Fruit fly (Drosophila melanogaster) whole organism, embryonic: Measurements from ENCODE around the gene CG18622.
A peak's percentile ranks its signal among the peaks of the same experiment; 100 is the strongest.

Experiments
- CG11093 ChIP-seq: fragments of 200-800 bp; sonication (Bioruptor generic); IDR thresholded peaks from 3 replicates; pipeline ENCODE4 v1.3.6; 2022; ENCODE audit warnings: missing biosample characterization, missing genetic modification characterization
- CG11456 ChIP-seq: fragments of 200-800 bp; sonication (Bioruptor generic); IDR thresholded peaks from 3 replicates; pipeline ENCODE4 v1.3.6; 2022; ENCODE audit warnings: missing biosample characterization, missing genetic modification characterization
- CG15073 ChIP-seq: fragments of 200-800 bp; sonication (Bioruptor generic); optimal IDR thresholded peaks from 2 replicates; lab custom pipeline; 2016; ENCODE audit warnings: missing biosample characterization, missing genetic modification characterization
- CG15479 ChIP-seq: fragments of 200-800 bp; sonication (Bioruptor generic); optimal IDR thresholded peaks from 3 replicates; lab custom pipeline; 2019; ENCODE audit warnings: missing biosample characterization, mild to moderate bottlenecking, missing genetic modification characterization, moderate library complexity
- CG15514 ChIP-seq: fragments of 200-800 bp; sonication (Bioruptor generic); optimal IDR thresholded peaks from 3 replicates; lab custom pipeline; 2017; ENCODE audit warnings: missing biosample characterization, missing genetic modification characterization, mild to moderate bottlenecking, moderate library complexity, missing genetic modification reagents
- CG17912 ChIP-seq: fragments of 200-800 bp; sonication (Bioruptor generic); optimal IDR thresholded peaks from 2 replicates; lab custom pipeline; 2018; ENCODE audit warnings: missing biosample characterization, mild to moderate bottlenecking, missing genetic modification characterization
- CG18619 ChIP-seq: fragments of 200-800 bp; sonication (Bioruptor generic); optimal IDR thresholded peaks from 3 replicates; lab custom pipeline; 2017; ENCODE audit warnings: missing biosample characterization, mild to moderate bottlenecking, missing genetic modification characterization
- CG2120 ChIP-seq: fragments of 200-800 bp; sonication (Bioruptor generic); optimal IDR thresholded peaks from 3 replicates; lab custom pipeline; 2016; ENCODE audit warnings: missing biosample characterization, missing genetic modification characterization
- CG30431 ChIP-seq: fragments of 200-800 bp; sonication (Bioruptor generic); optimal IDR thresholded peaks from 2 replicates; lab custom pipeline; 2017; ENCODE audit warnings: missing biosample characterization, missing genetic modification characterization
- CG3065 ChIP-seq: fragments of 200-800 bp; sonication (Bioruptor generic); optimal IDR thresholded peaks from 2 replicates; lab custom pipeline; 2016; ENCODE audit warnings: missing biosample characterization, missing genetic modification characterization
- CG3163 ChIP-seq: fragments of 200-800 bp; sonication (Bioruptor generic); optimal IDR thresholded peaks from 3 replicates; lab custom pipeline; 2016; ENCODE audit warnings: missing biosample characterization, missing genetic modification characterization
- CG4360 ChIP-seq: fragments of 200-800 bp; sonication (Bioruptor generic); IDR thresholded peaks from 2 replicates; pipeline ENCODE4 v1.3.6; 2022; ENCODE audit warnings: missing biosample characterization, missing genetic modification characterization
- CG6175 ChIP-seq: fragments of 200-800 bp; sonication (Bioruptor generic); IDR thresholded peaks from 3 replicates; pipeline ENCODE4 v1.3.6; 2022; ENCODE audit warnings: missing biosample characterization, missing genetic modification characterization
- CG6254 ChIP-seq: fragments of 200-800 bp; sonication (Bioruptor generic); optimal IDR thresholded peaks from 3 replicates; lab custom pipeline; 2017; ENCODE audit warnings: mild to moderate bottlenecking, missing biosample characterization, missing genetic modification reagents, missing genetic modification characterization
- CG6791 ChIP-seq: fragments of 200-800 bp; sonication (Bioruptor generic); IDR thresholded peaks from 3 replicates; pipeline ENCODE4 v1.3.6; 2022; ENCODE audit warnings: missing biosample characterization, missing genetic modification characterization; ENCODE audit not compliant: partially characterized antibody
- CG7745 ChIP-seq: fragments of 200-800 bp; sonication (Bioruptor generic); optimal IDR thresholded peaks from 2 replicates; lab custom pipeline; 2018; ENCODE audit warnings: missing biosample characterization, mild to moderate bottlenecking, missing genetic modification characterization, moderate library complexity
- CG8924 ChIP-seq: fragments of 200-800 bp; optimal IDR thresholded peaks from 3 replicates; lab custom pipeline; 2019; ENCODE audit warnings: missing biosample characterization, mild to moderate bottlenecking, missing genetic modification characterization, moderate library complexity
- Chrac-16 ChIP-seq: fragments of 200-800 bp; sonication (Bioruptor generic); optimal IDR thresholded peaks from 3 replicates; lab custom pipeline; 2016; ENCODE audit warnings: missing biosample characterization, missing genetic modification characterization
- Dp ChIP-seq: fragments of 200-800 bp; sonication (Bioruptor generic); optimal IDR thresholded peaks from 2 replicates; lab custom pipeline; 2018; ENCODE audit warnings: missing biosample characterization, mild to moderate bottlenecking, missing genetic modification characterization, moderate library complexity
- H15 ChIP-seq: fragments of 200-800 bp; sonication (Bioruptor generic); IDR thresholded peaks from 3 replicates; pipeline ENCODE4 v1.3.6; 2022; ENCODE audit warnings: missing biosample characterization, missing genetic modification characterization
- Mes4 ChIP-seq: fragments of 200-800 bp; sonication (Bioruptor generic); optimal IDR thresholded peaks from 2 replicates; lab custom pipeline; 2016; ENCODE audit warnings: missing biosample characterization, missing genetic modification characterization
- Mrtf ChIP-seq: fragments of 200-800 bp; sonication (Bioruptor generic); IDR thresholded peaks from 3 replicates; pipeline ENCODE4 v1.3.6; 2022; ENCODE audit warnings: missing biosample characterization, missing genetic modification characterization
- Nf-YA ChIP-seq: fragments of 200-800 bp; sonication (Bioruptor generic); IDR thresholded peaks from 2 replicates; pipeline ENCODE4 v1.3.6; 2022; ENCODE audit warnings: missing biosample characterization, missing genetic modification characterization
- Nf-YB ChIP-seq: fragments of 200-800 bp; sonication (Bioruptor generic); optimal IDR thresholded peaks from 3 replicates; lab custom pipeline; 2019; ENCODE audit warnings: missing biosample characterization, mild to moderate bottlenecking, missing genetic modification characterization, moderate library complexity
- Pdp1 ChIP-seq, 2 experiments: fragments of 200-800 bp; sonication (Bioruptor generic); optimal IDR thresholded peaks; 3 replicates each; lab custom pipeline; 2016; ENCODE audit warnings: missing biosample characterization in 2 of 2, missing genetic modification characterization in 2 of 2, mild to moderate bottlenecking in 1 of 2, moderate library complexity in 1 of 2
- Trl ChIP-seq, 3 experiments: fragments of >200 bp in 2 of 3; fragments of 200-800 bp in 1 of 3; sonication (Bioruptor generic) in 1 of 3; optimal IDR thresholded peaks; 2 replicates in 1 of 3; 3 replicates in 2 of 3; lab custom pipeline; 2016 to 2017; ENCODE audit warnings: missing biosample characterization in 1 of 3, missing genetic modification characterization in 1 of 3
- Xbp1 ChIP-seq: fragments of 200-800 bp; sonication (Bioruptor generic); optimal IDR thresholded peaks from 3 replicates; lab custom pipeline; 2016; ENCODE audit warnings: missing biosample characterization, mild to moderate bottlenecking, missing genetic modification characterization
- ash1 ChIP-seq: fragments of 200-800 bp; sonication (Bioruptor generic); optimal IDR thresholded peaks from 2 replicates; lab custom pipeline; 2018; ENCODE audit warnings: missing biosample characterization, mild to moderate bottlenecking, missing genetic modification characterization
- bbx ChIP-seq: fragments of 200-800 bp; sonication (Bioruptor generic); IDR thresholded peaks from 2 replicates; pipeline ENCODE4 v1.3.6; 2022; ENCODE audit warnings: missing biosample characterization, missing genetic modification characterization; ENCODE audit not compliant: partially characterized antibody
- btn ChIP-seq: fragments of 200-800 bp; sonication (Bioruptor generic); optimal IDR thresholded peaks from 2 replicates; lab custom pipeline; 2016; ENCODE audit warnings: missing biosample characterization, missing genetic modification characterization
- ci ChIP-seq: fragments of 200-800 bp; sonication (Bioruptor generic); IDR thresholded peaks from 3 replicates; pipeline ENCODE4 v1.3.6; 2022; ENCODE audit warnings: missing biosample characterization, missing genetic modification characterization
- crol ChIP-seq: fragments of 200-800 bp; sonication (Bioruptor generic); IDR thresholded peaks from 2 replicates; pipeline ENCODE4 v1.3.6; 2022; ENCODE audit warnings: missing biosample characterization, missing genetic modification characterization
- cwo ChIP-seq: fragments of 200-800 bp; sonication (Bioruptor generic); optimal IDR thresholded peaks from 3 replicates; lab custom pipeline; 2017; ENCODE audit warnings: missing biosample characterization, missing genetic modification characterization, mild to moderate bottlenecking, moderate library complexity, missing genetic modification reagents
- gfzf ChIP-seq: fragments of 200-800 bp; sonication (Bioruptor generic); optimal IDR thresholded peaks from 2 replicates; lab custom pipeline; 2016; ENCODE audit warnings: missing biosample characterization, mild to moderate bottlenecking, missing genetic modification characterization, moderate library complexity
- grn ChIP-seq: fragments of 200-800 bp; sonication (Bioruptor generic); optimal IDR thresholded peaks from 3 replicates; lab custom pipeline; 2017; ENCODE audit warnings: missing biosample characterization, missing genetic modification characterization
- insv ChIP-seq, 2 experiments: fragments of 200-800 bp; sonication (Bioruptor generic); optimal IDR thresholded peaks; 3 replicates each; lab custom pipeline; 2016 to 2018; ENCODE audit warnings: missing biosample characterization in 2 of 2, missing genetic modification characterization in 2 of 2
- kah ChIP-seq: fragments of 200-800 bp; sonication (Bioruptor generic); optimal IDR thresholded peaks from 2 replicates; lab custom pipeline; 2018; ENCODE audit warnings: missing biosample characterization, mild to moderate bottlenecking, missing genetic modification characterization
- ken ChIP-seq: fragments of 200-800 bp; sonication (Bioruptor generic); IDR thresholded peaks from 3 replicates; pipeline ENCODE4 v1.3.6; 2022; ENCODE audit warnings: missing biosample characterization, missing genetic modification characterization
- lmd ChIP-seq: fragments of 200-800 bp; sonication (Bioruptor generic); IDR thresholded peaks from 2 replicates; pipeline ENCODE4 v1.3.6; 2022; ENCODE audit warnings: missing biosample characterization, missing genetic modification characterization
- mirr ChIP-seq: fragments of 200-800 bp; sonication (Bioruptor generic); optimal IDR thresholded peaks from 3 replicates; lab custom pipeline; 2018; ENCODE audit warnings: missing biosample characterization, mild to moderate bottlenecking, missing genetic modification characterization
- org-1 ChIP-seq: fragments of 200-800 bp; sonication (Bioruptor generic); optimal IDR thresholded peaks from 2 replicates; lab custom pipeline; 2017; ENCODE audit warnings: missing biosample characterization, missing genetic modification characterization
- prd ChIP-seq, 3 experiments: fragments of >200 bp in 2 of 3; fragments of 200-800 bp in 1 of 3; sonication (Bioruptor generic) in 1 of 3; optimal IDR thresholded peaks in 2 of 3; IDR thresholded peaks in 1 of 3; 2 replicates in 2 of 3; 3 replicates in 1 of 3; pipeline versions ENCODE4 v1.3.6 to Lab custom; 2017 to 2022; ENCODE audit warnings: missing biosample characterization in 1 of 3, missing genetic modification characterization in 1 of 3
- scrt ChIP-seq: fragments of 200-800 bp; sonication (Bioruptor generic); optimal IDR thresholded peaks from 2 replicates; lab custom pipeline; 2018; ENCODE audit warnings: missing biosample characterization, mild to moderate bottlenecking, missing genetic modification characterization, moderate library complexity
- seq ChIP-seq: fragments of 200-800 bp; sonication (Bioruptor generic); IDR thresholded peaks from 2 replicates; pipeline ENCODE4 v1.3.6; 2022; ENCODE audit warnings: missing biosample characterization, missing genetic modification characterization
- slp2 ChIP-seq: fragments of 200-800 bp; sonication (Bioruptor generic); optimal IDR thresholded peaks from 2 replicates; lab custom pipeline; 2016; ENCODE audit warnings: missing biosample characterization, missing genetic modification characterization
- usp ChIP-seq: fragments of >200 bp; optimal IDR thresholded peaks from 2 replicates; lab custom pipeline; 2017; ENCODE audit warnings: missing biosample characterization, missing genetic modification characterization
- yki ChIP-seq: fragments of >200 bp; optimal IDR thresholded peaks from 3 replicates; lab custom pipeline; 2018
- zen2 ChIP-seq: fragments of 200-800 bp; sonication (Bioruptor generic); IDR thresholded peaks from 3 replicates; pipeline ENCODE4 v1.3.6; 2022; ENCODE audit warnings: missing biosample characterization, missing genetic modification characterization; ENCODE audit not compliant: partially characterized antibody

The CG18622 gene

DNA sequence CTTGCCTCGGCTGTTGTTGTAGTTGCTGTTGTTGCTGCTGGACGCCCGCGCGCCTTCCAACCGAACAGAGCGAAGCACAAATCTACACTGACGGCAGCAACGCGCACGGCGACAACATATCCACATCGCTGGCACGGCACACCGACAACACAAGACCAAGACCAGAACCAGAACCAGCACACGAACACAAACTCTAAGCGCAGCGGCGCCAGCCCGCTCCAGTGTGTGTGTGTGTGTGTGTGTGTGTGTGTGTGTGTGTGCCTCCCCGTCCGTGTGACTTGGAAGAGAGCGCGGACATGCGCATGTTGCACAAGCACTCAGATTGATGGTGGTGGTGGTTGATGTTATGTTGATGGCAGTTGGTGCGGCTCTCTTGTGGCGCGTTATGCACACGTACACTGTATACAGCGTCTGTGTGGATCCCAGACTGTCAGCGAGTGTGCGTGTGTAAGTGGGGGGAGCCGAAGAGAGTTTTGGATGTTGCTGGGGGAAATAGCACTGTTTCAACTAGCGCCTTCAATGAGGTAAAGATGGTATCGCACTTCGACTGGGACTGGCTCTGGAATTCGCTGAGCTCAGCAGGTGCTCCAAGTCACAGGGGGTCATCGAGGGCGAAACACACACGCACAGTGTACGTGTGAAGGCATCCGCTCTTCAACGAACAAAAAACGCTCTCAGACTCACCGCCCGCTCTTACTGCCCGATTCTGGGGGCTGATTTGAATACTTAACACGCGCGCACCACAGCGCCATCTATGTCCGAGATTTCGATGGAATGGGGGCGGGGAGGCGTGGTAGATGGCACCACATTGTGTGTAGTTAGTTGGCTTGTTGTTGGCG lies 53.2 kb downstream of the CG18622 start (continued):
- TF ChIP-seq Mes4 (GFP tag; lab: Kevin White, UChicago) (no peak), cwo (GFP tag; lab: Kevin White, UChicago) (no peak), CG8924 (tag; lab: Kevin White, UChicago) (no peak), Nf-YA (0 out of 2 replicates have a peak, but pooled peaks have one; percentile 30), CG6175 (GFP tag; lab: Robert Waterston, UW) (peak; percentile 83), crol (GFP tag; lab: Robert Waterston, UW) (no peak; the same call in 1 of the 2 replicates), seq (GFP tag; lab: Robert Waterston, UW) (peak; percentile 32), grn (GFP tag; lab: Kevin White, UChicago) (peak; percentile 9), CG7745 (tag; lab: Kevin White, UChicago) (no peak), Dp (peak; percentile 4), mirr (no peak), lmd (GFP tag; lab: Robert Waterston, UW) (peak; percentile 17; the same call in 1 of the 2 replicates), CG3163 (GFP tag; lab: Kevin White, UChicago) (peak; percentile 99), CG15479 (GFP tag; lab: Kevin White, UChicago) (peak; percentile 53), ash1 (GFP tag; lab: Kevin White, UChicago) (peak; percentile 28), Mrtf (GFP tag; lab: Robert Waterston, UW) (no peak), bbx (peak; percentile 24), CG15073 (GFP tag; lab: Kevin White, UChicago) (peak; percentile 50), CG30431 (no peak), usp (GFP tag; lab: Kevin White, UChicago) (no peak), Pdp1 (GFP tag; optimal IDR thresholded peaks at IDR 0.05; lab: Kevin White, UChicago) (peak in 1 of 2 experiments; percentile 67), Nf-YB (peak; percentile 76), CG4360 (GFP tag; lab: Robert Waterston, UW) (peak; percentile 93), scrt (no peak), CG11093 (GFP tag; lab: Robert Waterston, UW) (0 out of 3 replicates have a peak, but pooled peaks have one; percentile 23), CG18619 (no peak), slp2 (no peak), CG15514 (peak; percentile 31), CG6791 (GFP tag; lab: Robert Waterston, UW) (no peak), CG11456 (0 out of 3 replicates have a peak, but pooled peaks have one; percentile 51), ken (no peak), gfzf (GFP tag; lab: Kevin White, UChicago) (no peak), kah (no peak), Xbp1 (no peak), insv (GFP tag; optimal IDR thresholded peaks at IDR 0.05; lab: Kevin White, UChicago) (peak in 1 of 2 experiments; percentile 77), CG6254 (GFP tag; lab: Kevin White, UChicago) (peak; percentile 95), Chrac-16 (no peak), Trl (optimal IDR thresholded peaks at IDR 0.05; lab: Kevin White, UChicago) (peak; percentile 86 to 93), Trl (GFP tag; optimal IDR thresholded peaks at IDR 0.05; lab: Kevin White, UChicago) (peak; percentile 3), yki (peak; percentile 51), prd (optimal IDR thresholded peaks at IDR 0.05; lab: Kevin White, UChicago) (no peak), prd (GFP tag; IDR thresholded peaks at IDR 0.05; lab: Robert Waterston, UW) (0 out of 3 replicates have a peak, but pooled peaks have one; percentile 9), CG2120 (no peak), org-1 (GFP tag; lab: Kevin White, UChicago) (no peak), CG3065 (GFP tag; lab: Kevin White, UChicago) (peak; percentile 90), CG17912 (no peak), zen2 (GFP tag; lab: Robert Waterston, UW) (peak; percentile 48; the same call in 1 of the 3 replicates), H15 (GFP tag; lab: Robert Waterston, UW) (no peak), ci (GFP tag; lab: Robert Waterston, UW) (peak; percentile 57; the same call in 1 of the 3 replicates), btn (no peak)
